Worm (Caenorhabditis elegans) whole organism, L4 larva: Measurements from ENCODE around the gene F13D2.1.
A peak's percentile ranks its signal among the peaks of the same experiment; 100 is the strongest.

Source experiments
- D1046.2 ChIP-seq: fragments of 200-800 bp; sonication (Bioruptor generic); IDR thresholded peaks from 2 replicates; pipeline ENCODE4 v1.3.6; 2022; ENCODE audit warnings: missing genetic modification characterization, missing compliant biosample characterization
- T26A8.4 ChIP-seq: fragments of 200-800 bp; sonication (Bioruptor generic); IDR thresholded peaks from 2 replicates; pipeline ENCODE4 v1.3.6; 2022; ENCODE audit warnings: missing genetic modification characterization, missing compliant biosample characterization
- Y105C5A.15 ChIP-seq: fragments of 200-800 bp; sonication (Bioruptor generic); IDR thresholded peaks from 2 replicates; pipeline ENCODE4 v1.3.6; 2022; ENCODE audit warnings: missing genetic modification characterization, missing compliant biosample characterization
- Y75B8A.6 ChIP-seq: fragments of 200-800 bp; sonication (Bioruptor generic); IDR thresholded peaks from 2 replicates; pipeline ENCODE4 v1.3.6; 2022; ENCODE audit warnings: missing genetic modification reagents, missing genetic modification characterization, missing compliant biosample characterization
- ZK546.5 ChIP-seq, 2 experiments: sonication (generic microtip); optimal IDR thresholded peaks; 2 replicates each; lab custom pipeline; 2017; ENCODE audit warnings: missing biosample characterization in 2 of 2, missing genetic modification characterization in 2 of 2
- aha-1 ChIP-seq: fragments of 150-350 bp; peaks from one replicate; lab custom pipeline; 2014; ENCODE audit warnings: missing biosample characterization, missing genetic modification characterization
- ceh-20 ChIP-seq: fragments of 200-800 bp; sonication (Bioruptor generic); IDR thresholded peaks from 2 replicates; pipeline ENCODE4 v1.3.6; 2022; ENCODE audit warnings: missing genetic modification reagents, missing genetic modification characterization, missing compliant biosample characterization
- ceh-28 ChIP-seq: fragments of 150-350 bp; optimal IDR thresholded peaks from 2 replicates; lab custom pipeline; 2014; ENCODE audit warnings: missing biosample characterization, missing genetic modification reagents, missing genetic modification characterization
- ceh-32 ChIP-seq: sonication (generic microtip); optimal IDR thresholded peaks from 2 replicates; lab custom pipeline; 2016; ENCODE audit warnings: mild to moderate bottlenecking, missing genetic modification characterization, missing compliant biosample characterization; ENCODE audit not compliant: poor library complexity
- cey-2 ChIP-seq: sonication (generic microtip); optimal IDR thresholded peaks from 3 replicates; lab custom pipeline; 2017; ENCODE audit warnings: missing genetic modification characterization, mild to moderate bottlenecking, missing compliant biosample characterization, antibody characterized with exemption, borderline replicate concordance; ENCODE audit not compliant: insufficient read depth
- ctbp-1 ChIP-seq: fragments of 200-800 bp; sonication (Bioruptor generic); IDR thresholded peaks from 2 replicates; pipeline ENCODE4 v1.3.6; 2022; ENCODE audit warnings: missing genetic modification reagents, missing genetic modification characterization, missing compliant biosample characterization
- daf-12 ChIP-seq: fragments of 150-350 bp; optimal IDR thresholded peaks from 2 replicates; lab custom pipeline; 2014; ENCODE audit warnings: missing biosample characterization, missing genetic modification reagents, missing genetic modification characterization
- daf-16 ChIP-seq, 3 experiments: sonication (generic microtip); optimal IDR thresholded peaks; 2 replicates each; lab custom pipeline; 2016 to 2017; ENCODE audit warnings: missing genetic modification characterization in 3 of 3, missing genetic modification reagents in 3 of 3, mild to moderate bottlenecking in 2 of 3, missing compliant biosample characterization in 2 of 3, missing biosample characterization in 1 of 3, moderate library complexity in 1 of 3
- daf-8 ChIP-seq: fragments of 200-800 bp; sonication (Bioruptor generic); IDR thresholded peaks from 2 replicates; pipeline ENCODE4 v1.3.6; 2022; ENCODE audit warnings: missing genetic modification characterization, missing compliant biosample characterization
- dmd-6 ChIP-seq: fragments of 200-800 bp; sonication (Bioruptor generic); IDR thresholded peaks from 2 replicates; pipeline ENCODE4 v1.3.6; 2022; ENCODE audit warnings: missing genetic modification reagents, missing genetic modification characterization, missing compliant biosample characterization
- dmd-8 ChIP-seq: fragments of 200-800 bp; sonication (Bioruptor generic); IDR thresholded peaks from 2 replicates; pipeline ENCODE4 v1.3.6; 2022; ENCODE audit warnings: missing genetic modification characterization, missing compliant biosample characterization
- dpl-1 ChIP-seq: fragments of 150-350 bp; optimal IDR thresholded peaks from 2 replicates; lab custom pipeline; 2014; ENCODE audit warnings: missing biosample characterization, missing genetic modification reagents, missing genetic modification characterization
- duxl-1 ChIP-seq: sonication (generic microtip); optimal IDR thresholded peaks from 2 replicates; lab custom pipeline; 2016; ENCODE audit warnings: mild to moderate bottlenecking, missing genetic modification characterization, moderate library complexity, missing compliant biosample characterization; ENCODE audit not compliant: poor library complexity
- dve-1 ChIP-seq: sonication (generic microtip); optimal IDR thresholded peaks from 2 replicates; lab custom pipeline; 2017; ENCODE audit warnings: antibody characterized with exemption, mild to moderate bottlenecking, missing genetic modification characterization, missing compliant biosample characterization; ENCODE audit not compliant: insufficient read depth
- egl-43 ChIP-seq: fragments of 200-800 bp; sonication (Bioruptor generic); IDR thresholded peaks from 2 replicates; pipeline ENCODE4 v1.3.6; 2022; ENCODE audit warnings: missing genetic modification reagents, missing genetic modification characterization, missing compliant biosample characterization
- gei-8 ChIP-seq: fragments of 200-800 bp; sonication (Bioruptor generic); optimal IDR thresholded peaks from 2 replicates; lab custom pipeline; 2018; ENCODE audit warnings: mild to moderate bottlenecking, missing genetic modification characterization, missing compliant biosample characterization
- lin-13 ChIP-seq: fragments of 150-350 bp; optimal IDR thresholded peaks from 2 replicates; lab custom pipeline; 2014; ENCODE audit warnings: missing biosample characterization, missing genetic modification reagents, missing genetic modification characterization
- lin-15B ChIP-seq: fragments of 150-350 bp; sonication (generic microtip); optimal IDR thresholded peaks from 3 replicates; lab custom pipeline; 2014; ENCODE audit warnings: missing biosample characterization, missing genetic modification characterization
- lin-29 ChIP-seq: fragments of 200-800 bp; sonication (Bioruptor generic); IDR thresholded peaks from 2 replicates; pipeline ENCODE4 v1.3.6; 2022; ENCODE audit warnings: missing genetic modification reagents, missing genetic modification characterization, missing compliant biosample characterization
- madf-5 ChIP-seq, 2 experiments: fragments of 200-800 bp; sonication (Bioruptor generic); IDR thresholded peaks; 2 replicates each; pipeline ENCODE4 v1.3.6; 2022; ENCODE audit warnings: missing compliant biosample characterization in 2 of 2, missing genetic modification characterization in 2 of 2
- mep-1 ChIP-seq: fragments of 150-350 bp; sonication (generic microtip); optimal IDR thresholded peaks from 3 replicates; lab custom pipeline; 2014; ENCODE audit warnings: missing biosample characterization, missing genetic modification characterization
- mes-2 ChIP-seq: sonication (generic microtip); optimal IDR thresholded peaks from 2 replicates; lab custom pipeline; 2016; ENCODE audit warnings: missing genotype, mild to moderate bottlenecking, missing genetic modification characterization, missing compliant biosample characterization; ENCODE audit not compliant: poor library complexity, severe bottlenecking
- nhr-11 ChIP-seq: fragments of 150-350 bp; optimal IDR thresholded peaks from 2 replicates; lab custom pipeline; 2014; ENCODE audit warnings: missing biosample characterization, missing genetic modification characterization
- nhr-111 ChIP-seq: fragments of 200-800 bp; sonication (Bioruptor generic); optimal IDR thresholded peaks from 2 replicates; lab custom pipeline; 2018; ENCODE audit warnings: mild to moderate bottlenecking, missing genetic modification characterization, missing compliant biosample characterization
- nhr-237 ChIP-seq: sonication (generic microtip); optimal IDR thresholded peaks from 2 replicates; lab custom pipeline; 2017; ENCODE audit warnings: missing biosample characterization, missing genetic modification characterization
- nhr-25 ChIP-seq: sonication (generic microtip); optimal IDR thresholded peaks from 2 replicates; lab custom pipeline; 2017; ENCODE audit warnings: missing genetic modification characterization, mild to moderate bottlenecking, missing compliant biosample characterization, antibody characterized with exemption, moderate library complexity, borderline replicate concordance; ENCODE audit not compliant: insufficient read depth
- nhr-42 ChIP-seq: fragments of 200-800 bp; sonication (Bioruptor generic); IDR thresholded peaks from 2 replicates; pipeline ENCODE4 v1.3.6; 2022; ENCODE audit warnings: missing genetic modification characterization, missing compliant biosample characterization
- nhr-6 ChIP-seq: fragments of 150-350 bp; optimal IDR thresholded peaks from 2 replicates; lab custom pipeline; 2014; ENCODE audit warnings: missing biosample characterization, missing genetic modification characterization
- nhr-76 ChIP-seq: fragments of 150-350 bp; optimal IDR thresholded peaks from 2 replicates; lab custom pipeline; 2014; ENCODE audit warnings: missing biosample characterization, missing genetic modification characterization
- nhr-77 ChIP-seq: fragments of 150-350 bp; optimal IDR thresholded peaks from 2 replicates; lab custom pipeline; 2014; ENCODE audit warnings: missing biosample characterization, missing genetic modification characterization
- pqm-1 ChIP-seq: sonication (generic microtip); optimal IDR thresholded peaks from 2 replicates; lab custom pipeline; 2017; ENCODE audit warnings: missing biosample characterization, missing genetic modification characterization
- set-16 ChIP-seq: fragments of 200-800 bp; sonication (Bioruptor generic); IDR thresholded peaks from 2 replicates; pipeline ENCODE4 v1.3.6; 2022; ENCODE audit warnings: missing genetic modification reagents, missing genetic modification characterization, missing compliant biosample characterization
- skn-1 ChIP-seq: fragments of 150-350 bp; optimal IDR thresholded peaks from 2 replicates; lab custom pipeline; 2014; ENCODE audit warnings: missing biosample characterization, missing genetic modification characterization
- spr-3 ChIP-seq: fragments of 200-800 bp; sonication (Bioruptor generic); optimal IDR thresholded peaks from 2 replicates; lab custom pipeline; 2018; ENCODE audit warnings: mild to moderate bottlenecking, missing genetic modification characterization, missing compliant biosample characterization
- unc-62 ChIP-seq, 3 experiments: fragments of 150-350 bp in 1 of 3; sonication (generic microtip); optimal IDR thresholded peaks in 2 of 3; peaks in 1 of 3; 1 replicate in 1 of 3; 2 replicates in 2 of 3; lab custom pipeline; 2014 to 2017; ENCODE audit warnings: missing biosample characterization in 3 of 3, missing genetic modification characterization in 3 of 3, missing genetic modification reagents in 3 of 3, missing genotype in 1 of 3
- vab-7 ChIP-seq: fragments of 200-800 bp; sonication (Bioruptor generic); IDR thresholded peaks from 2 replicates; pipeline ENCODE4 v1.3.6; 2022; ENCODE audit warnings: missing genetic modification reagents, missing genetic modification characterization, missing compliant biosample characterization
- zfp-3 ChIP-seq: fragments of 200-800 bp; sonication (Bioruptor generic); conservative IDR thresholded peaks from 2 replicates; pipeline ENCODE4 v1.3.6; 2022; ENCODE audit warnings: missing genetic modification reagents, missing genetic modification characterization, missing compliant biosample characterization
- ztf-7 ChIP-seq: fragments of 150-350 bp; optimal IDR thresholded peaks from 2 replicates; lab custom pipeline; 2014; ENCODE audit warnings: missing biosample characterization, missing genetic modification characterization

F13D2.1 gene

DNA sequence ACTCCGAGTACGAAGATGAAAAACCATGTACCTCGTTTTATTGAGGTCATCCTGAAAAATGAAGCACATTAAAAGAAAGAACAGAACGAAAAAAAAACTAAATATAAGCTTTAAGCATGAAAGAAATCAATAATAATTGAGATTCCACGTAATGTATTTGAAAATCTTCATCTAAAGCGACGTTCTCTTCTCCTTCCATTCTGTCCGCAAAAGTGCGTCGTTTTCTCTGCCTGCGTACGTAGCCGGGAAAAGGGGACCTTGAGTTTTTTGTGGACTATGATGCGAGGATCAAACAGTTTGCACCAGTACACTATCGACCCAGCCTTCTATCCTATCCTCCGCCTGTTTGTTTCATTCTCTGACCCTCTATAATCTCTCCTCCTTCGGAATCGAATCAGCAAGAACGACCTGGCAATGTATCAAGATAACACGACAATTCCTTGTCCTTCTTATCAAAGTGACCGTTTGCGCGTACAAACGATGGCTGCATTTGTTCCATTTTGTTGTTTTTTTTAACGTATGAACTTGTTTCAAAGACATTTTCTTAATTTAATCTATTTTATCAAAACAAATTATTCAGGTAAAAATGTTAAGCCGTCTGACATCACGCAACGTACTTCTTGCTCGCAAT, 26.1 kb upstream of the F13D2.1 start, which contains the start of the genes C34F6.7 and idh-2 (continued):
- no peak for TF ChIP-seq unc-62 (GFP tag; optimal IDR thresholded peaks at IDR 0.05 in 1 of 2; lab: Kevin White, UChicago)
- no peak for TF ChIP-seq unc-62 (tag; optimal IDR thresholded peaks at IDR 0.05; lab: Kevin White, UChicago)
- no peak for TF ChIP-seq nhr-76
- TF ChIP-seq daf-8 (GFP tag; lab: Robert Waterston, UW), result no peak
- no peak for TF ChIP-seq nhr-77 (tag; lab: Kevin White, UChicago)

DNA sequence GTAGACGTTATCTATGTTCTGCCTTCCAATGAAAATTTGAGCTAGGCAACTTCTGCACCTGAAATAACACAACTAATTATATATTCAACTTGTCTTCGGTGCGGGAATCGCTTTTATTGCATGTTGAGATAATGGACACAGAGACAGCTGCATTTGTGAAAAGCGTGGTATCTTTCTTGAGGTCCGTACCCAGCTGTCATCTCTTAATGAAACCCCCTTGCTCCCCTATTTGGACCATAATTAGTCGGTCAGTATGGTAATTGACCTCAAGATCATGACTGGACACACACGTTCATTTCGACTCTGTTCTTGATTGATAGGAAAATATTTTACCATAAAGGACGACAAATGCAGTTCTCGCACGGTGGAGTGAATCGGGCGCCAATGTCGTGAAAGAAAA, 21.9 kb upstream of the F13D2.1 start:
- TF ChIP-seq dve-1 (tag; lab: Kevin White, UChicago), result no peak
- TF ChIP-seq nhr-11 (tag; lab: Kevin White, UChicago), result no peak
- no peak for TF ChIP-seq lin-15B (tag; lab: Kevin White, UChicago)
- TF ChIP-seq D1046.2, result no peak
- no peak for TF ChIP-seq nhr-237 (tag; lab: Kevin White, UChicago)
- TF ChIP-seq nhr-111, result no peak
- TF ChIP-seq spr-3 (GFP tag; lab: Kevin White, UChicago), result no peak
- no peak for TF ChIP-seq pqm-1 (tag; lab: Kevin White, UChicago)
- no peak for TF ChIP-seq ZK546.5 (tag; optimal IDR thresholded peaks at IDR 0.05; lab: Kevin White, UChicago)
- no peak for TF ChIP-seq gei-8
- no peak for TF ChIP-seq egl-43 (GFP tag; lab: Robert Waterston, UW)
- no peak for TF ChIP-seq dmd-8 (GFP tag; lab: Robert Waterston, UW)
- no peak for TF ChIP-seq ceh-28 (tag; lab: Kevin White, UChicago)

DNA sequence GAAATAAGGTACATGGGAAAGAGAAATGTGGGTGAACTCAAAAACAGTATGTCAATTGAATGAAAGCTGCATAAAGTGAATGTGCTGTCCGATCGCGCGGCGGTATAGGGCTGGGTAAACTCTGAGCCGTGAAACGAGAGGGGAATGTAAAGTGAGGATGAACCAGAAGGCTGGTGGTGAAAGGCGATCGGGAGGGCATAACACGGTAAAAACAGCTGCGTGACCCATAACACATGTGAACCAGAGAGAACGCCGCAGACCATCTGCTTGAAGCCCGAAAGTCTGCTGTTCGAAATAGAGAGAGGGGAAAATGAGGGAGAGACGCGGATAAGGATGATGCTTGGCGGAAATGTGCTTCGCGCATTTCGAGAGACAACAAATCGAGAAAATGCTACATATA, 21.0 kb upstream of the F13D2.1 start:
- TF ChIP-seq nhr-25 (tag; lab: Kevin White, UChicago) (no peak), pqm-1 (tag; lab: Kevin White, UChicago) (no peak), set-16 (no peak), dpl-1 (GFP tag; lab: Kevin White, UChicago) (no peak), ceh-20 (no peak), mep-1 (tag; lab: Kevin White, UChicago) (no peak), nhr-6 (tag; lab: Kevin White, UChicago) (no peak), T26A8.4 (GFP tag; lab: Robert Waterston, UW) (no peak), ctbp-1 (no peak), lin-13 (no peak), nhr-42 (no peak), mes-2 (no peak), skn-1 (tag; lab: Kevin White, UChicago) (no peak), nhr-237 (tag; lab: Kevin White, UChicago) (no peak)

DNA sequence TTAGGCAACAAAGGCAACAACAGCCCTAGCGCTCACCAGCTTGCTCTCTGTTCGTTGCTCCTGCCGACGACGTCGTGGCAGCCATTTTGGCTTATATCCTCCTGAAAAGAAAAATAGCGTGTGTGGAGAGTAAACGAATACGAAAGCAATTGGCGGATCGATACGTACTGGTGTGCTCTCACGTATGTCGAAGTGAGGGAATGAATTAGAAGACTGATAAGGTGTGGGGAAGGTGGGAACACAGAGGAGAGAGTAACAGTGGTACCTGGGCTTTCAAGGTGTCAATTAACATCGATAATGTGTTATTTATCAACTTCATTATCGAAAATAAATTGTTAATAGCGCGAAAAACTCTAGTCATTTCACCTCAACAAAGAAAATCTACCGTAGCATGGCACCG, 19.4 kb upstream of the F13D2.1 start, which contains the start of gene C34F6.5:
Gene C34F6.5 (minus strand): TSS at position 101 of the 400 bp plus-strand sequence.
- TF ChIP-seq aha-1 (tag; lab: Kevin White, UChicago) (peak; percentile 1), madf-5 (GFP tag; IDR thresholded peaks at IDR 0.05; lab: Robert Waterston, UW) (no peak), daf-16 (GFP tag; optimal IDR thresholded peaks at IDR 0.05; lab: Kevin White, UChicago) (no peak), daf-16 (tag; optimal IDR thresholded peaks at IDR 0.05; lab: Kevin White, UChicago) (peak; percentile 8), mep-1 (tag; lab: Kevin White, UChicago) (no peak)

DNA sequence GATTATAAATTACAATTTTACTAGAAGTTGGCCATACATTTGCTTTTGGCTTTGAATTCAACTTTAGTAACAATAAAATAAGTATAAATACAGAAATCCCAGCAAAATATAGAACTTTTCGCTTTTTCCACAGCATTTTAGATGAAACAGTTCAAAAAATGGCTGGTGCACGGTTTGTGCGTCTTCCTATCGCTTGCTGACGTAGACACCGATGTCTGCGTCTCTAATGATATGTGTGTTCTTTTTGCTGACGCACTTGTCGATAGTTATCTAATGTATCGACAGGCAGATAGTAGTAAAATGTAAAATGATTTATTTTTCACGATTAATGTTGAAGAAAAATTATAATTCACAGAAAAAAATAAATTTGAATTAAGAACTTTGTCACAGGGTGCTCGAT, 17.5 kb upstream of the F13D2.1 start, which contains the start of gene hst-2:
Gene hst-2 (minus strand): TSS at position 203 of the 400 bp plus-strand sequence.
- TF ChIP-seq zfp-3 (GFP tag; lab: Robert Waterston, UW) (peak; percentile 66; the same call in 1 of the 2 replicates), ceh-32 (tag; lab: Kevin White, UChicago) (peak; percentile 43), ctbp-1 (peak; percentile 77; the same call in 1 of the 2 replicates), ztf-7 (tag; lab: Kevin White, UChicago) (peak; percentile 79), dmd-6 (GFP tag; lab: Robert Waterston, UW) (peak; percentile 87), daf-8 (GFP tag; lab: Robert Waterston, UW) (no peak), nhr-42 (peak; percentile 80), vab-7 (GFP tag; lab: Robert Waterston, UW) (no peak), lin-29 (GFP tag; lab: Robert Waterston, UW) (0 out of 2 replicates have a peak, but pooled peaks have one; percentile 67), daf-12 (tag; lab: Kevin White, UChicago) (no peak), egl-43 (GFP tag; lab: Robert Waterston, UW) (peak; percentile 66; the same call in 1 of the 2 replicates), duxl-1 (tag; lab: Kevin White, UChicago) (peak; percentile 91), Y75B8A.6 (no peak), cey-2 (tag; lab: Kevin White, UChicago) (no peak), Y105C5A.15 (GFP tag; lab: Robert Waterston, UW) (no peak)
